Worm (Caenorhabditis elegans) whole organism, L1 larva: Measurements from ENCODE around the gene ppm-1.D.

ENCODE experiments used
- fkh-4 ChIP-seq: sonication (generic microtip); optimal IDR thresholded peaks from 2 replicates; lab custom pipeline; 2016; ENCODE audit warnings: missing compliant biosample characterization, missing genetic modification characterization, borderline replicate concordance
- lsy-2 ChIP-seq, 2 experiments: fragments of 150-350 bp; optimal IDR thresholded peaks; 2 replicates each; lab custom pipeline; 2014; ENCODE audit warnings: missing biosample characterization in 2 of 2, missing genetic modification characterization in 2 of 2
- nhr-11 ChIP-seq: fragments of 150-350 bp; optimal IDR thresholded peaks from 2 replicates; lab custom pipeline; 2014; ENCODE audit warnings: missing biosample characterization, missing genetic modification characterization
- nhr-76 ChIP-seq: sonication (generic microtip); optimal IDR thresholded peaks from 2 replicates; lab custom pipeline; 2017; ENCODE audit warnings: missing biosample characterization, missing genetic modification characterization
- pag-3 ChIP-seq: sonication (generic microtip); optimal IDR thresholded peaks from 2 replicates; lab custom pipeline; 2017; ENCODE audit warnings: missing genetic modification characterization, mild to moderate bottlenecking, missing compliant biosample characterization, antibody characterized with exemption, borderline replicate concordance; ENCODE audit not compliant: insufficient read depth
- ztf-11 ChIP-seq, 2 experiments: sonication (generic microtip); optimal IDR thresholded peaks; 2 replicates each; lab custom pipeline; 2016 to 2017; ENCODE audit warnings: missing genetic modification characterization in 2 of 2, missing biosample characterization in 1 of 2, missing compliant biosample characterization in 1 of 2

ce11 chrIII:2288261-2288660 is 43.1 kb upstream of the ppm-1.D start:
- TF ChIP-seq pag-3 (tag; lab: Kevin White, UChicago) = no peak
- TF ChIP-seq fkh-4 (tag; lab: Kevin White, UChicago) = no peak
- no peak for TF ChIP-seq ztf-11 (tag; optimal IDR thresholded peaks at IDR 0.05; lab: Kevin White, UChicago)
- TF ChIP-seq nhr-11 (tag; lab: Kevin White, UChicago) = no peak
- no peak for TF ChIP-seq lsy-2 (tag; optimal IDR thresholded peaks at IDR 0.05; lab: Kevin White, UChicago)
- no peak for TF ChIP-seq nhr-76 (tag; lab: Kevin White, UChicago)
